Worm (Caenorhabditis elegans) whole organism, early embryonic: ENCODE data around the gene hlh-29.

Experiments used
- B0310.2 ChIP-seq: sonication (generic microtip); optimal IDR thresholded peaks from 2 replicates; lab custom pipeline; 2016; ENCODE audit warnings: mild to moderate bottlenecking, missing genetic modification characterization, missing compliant biosample characterization
- F13C5.2 ChIP-seq: sonication (generic microtip); optimal IDR thresholded peaks from 2 replicates; lab custom pipeline; 2017; ENCODE audit warnings: mild to moderate bottlenecking, missing genetic modification characterization, inconsistent platforms, missing compliant biosample characterization
- aly-1 ChIP-seq: sonication (generic microtip); optimal IDR thresholded peaks from 2 replicates; lab custom pipeline; 2016; ENCODE audit warnings: missing genetic modification characterization, missing compliant biosample characterization
- ama-1 ChIP-seq: fragments of 150-350 bp; optimal IDR thresholded peaks from 2 replicates; lab custom pipeline; 2014
- ceh-13 ChIP-seq: fragments of 200-800 bp; sonication (Bioruptor generic); optimal IDR thresholded peaks from 2 replicates; lab custom pipeline; 2018; ENCODE audit warnings: mild to moderate bottlenecking, missing genetic modification characterization, missing compliant biosample characterization
- ceh-36 ChIP-seq: sonication (generic microtip); optimal IDR thresholded peaks from 2 replicates; lab custom pipeline; 2016; ENCODE audit warnings: missing genetic modification characterization, inconsistent platforms, missing compliant biosample characterization
- ets-7 ChIP-seq: sonication (generic microtip); optimal IDR thresholded peaks from 2 replicates; lab custom pipeline; 2016; ENCODE audit warnings: missing genotype, missing genetic modification characterization, missing compliant biosample characterization
- flt-1 ChIP-seq: fragments of 200-800 bp; sonication (Bioruptor generic); IDR thresholded peaks from 2 replicates; pipeline ENCODE4 v1.3.6; 2022; ENCODE audit warnings: missing genetic modification characterization, missing compliant biosample characterization
- hmbx-1 ChIP-seq: sonication (generic microtip); optimal IDR thresholded peaks from 2 replicates; lab custom pipeline; 2016; ENCODE audit warnings: mild to moderate bottlenecking, missing genetic modification characterization, missing compliant biosample characterization
- hmg-4 ChIP-seq: fragments of 200-800 bp; sonication (Bioruptor generic); optimal IDR thresholded peaks from 2 replicates; lab custom pipeline; 2018; ENCODE audit warnings: mild to moderate bottlenecking, missing genetic modification characterization, missing compliant biosample characterization
- hnd-1 ChIP-seq: sonication (generic microtip); optimal IDR thresholded peaks from 2 replicates; lab custom pipeline; 2016; ENCODE audit warnings: missing genetic modification characterization, missing compliant biosample characterization
- pes-1 ChIP-seq: fragments of 200-800 bp; sonication (Bioruptor generic); IDR thresholded peaks from 2 replicates; pipeline ENCODE4 v1.3.6; 2022; ENCODE audit warnings: missing genetic modification reagents, missing genetic modification characterization, missing compliant biosample characterization
- scrt-1 ChIP-seq: fragments of 200-800 bp; sonication (Bioruptor generic); IDR thresholded peaks from 2 replicates; pipeline ENCODE4 v1.3.6; 2022; ENCODE audit warnings: missing genetic modification characterization, missing compliant biosample characterization
- sea-1 ChIP-seq: fragments of 200-800 bp; sonication (Bioruptor generic); conservative IDR thresholded peaks from 2 replicates; pipeline ENCODE4 v1.3.6; 2022; ENCODE audit warnings: missing genetic modification characterization, missing compliant biosample characterization
- tbx-11 ChIP-seq: fragments of 200-800 bp; sonication (Bioruptor generic); IDR thresholded peaks from 2 replicates; pipeline ENCODE4 v1.3.6; 2022; ENCODE audit warnings: missing genetic modification characterization, missing compliant biosample characterization
- tbx-37 ChIP-seq: fragments of 200-800 bp; sonication (Bioruptor generic); conservative IDR thresholded peaks from 2 replicates; pipeline ENCODE4 v1.3.6; 2022; ENCODE audit warnings: missing genetic modification reagents, missing genetic modification characterization, missing compliant biosample characterization
- tra-4 ChIP-seq: sonication (generic microtip); optimal IDR thresholded peaks from 2 replicates; lab custom pipeline; 2017; ENCODE audit warnings: missing genetic modification characterization, missing compliant biosample characterization

The hlh-29 gene

DNA sequence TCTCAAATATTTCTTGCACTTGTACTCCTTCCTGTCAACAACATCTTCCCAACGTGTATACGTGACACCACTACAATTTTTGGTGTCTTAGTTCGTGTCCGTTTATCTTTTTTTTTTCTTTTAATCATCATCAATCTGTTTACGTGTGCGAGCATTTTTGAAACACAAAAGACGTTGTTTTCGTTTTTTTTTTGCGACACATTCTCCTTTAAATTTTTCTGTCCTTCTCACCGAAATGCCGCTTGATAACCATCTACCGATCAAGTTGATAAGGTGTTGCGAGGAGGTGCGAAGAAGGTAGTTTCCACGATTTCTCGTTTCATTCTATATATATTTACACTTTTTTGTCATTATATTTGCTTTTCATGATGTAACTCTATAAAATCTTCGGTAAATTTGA is 37.9 kb downstream of the hlh-29 start:
- TF ChIP-seq flt-1, result no peak
- TF ChIP-seq F13C5.2 (tag; lab: Kevin White, UChicago), result no peak
- no peak for TF ChIP-seq ama-1 (lab: Kevin White, UChicago)
- no peak for TF ChIP-seq aly-1 (tag; lab: Kevin White, UChicago)
- no peak for TF ChIP-seq scrt-1 (GFP tag; lab: Robert Waterston, UW)
- TF ChIP-seq tra-4 (tag; lab: Kevin White, UChicago), result no peak
- TF ChIP-seq ceh-36 (tag; lab: Kevin White, UChicago), result no peak
- TF ChIP-seq ceh-13 (GFP tag; lab: Kevin White, UChicago), result no peak
- no peak for TF ChIP-seq pes-1 (GFP tag; lab: Robert Waterston, UW)
- TF ChIP-seq hmg-4 (GFP tag; lab: Kevin White, UChicago), result no peak
- TF ChIP-seq hnd-1 (tag; lab: Kevin White, UChicago), result no peak
- no peak for TF ChIP-seq tbx-37
- TF ChIP-seq tbx-11 (GFP tag; lab: Robert Waterston, UW), result no peak
- TF ChIP-seq hmbx-1 (tag; lab: Kevin White, UChicago), result no peak
- no peak for TF ChIP-seq ets-7 (tag; lab: Kevin White, UChicago)
- no peak for TF ChIP-seq sea-1 (GFP tag; lab: Robert Waterston, UW)
- TF ChIP-seq B0310.2 (tag; lab: Kevin White, UChicago), result no peak

ce11 chrX:17509048-17509776 is 39.2 kb downstream of the hlh-29 start:
- TF ChIP-seq flt-1, result no peak
- no peak for TF ChIP-seq tbx-11 (GFP tag; lab: Robert Waterston, UW)
- no peak for TF ChIP-seq tbx-37
- no peak for TF ChIP-seq hmbx-1 (tag; lab: Kevin White, UChicago)
- TF ChIP-seq aly-1 (tag; lab: Kevin White, UChicago), result no peak
- TF ChIP-seq tra-4 (tag; lab: Kevin White, UChicago), result no peak
- no peak for TF ChIP-seq B0310.2 (tag; lab: Kevin White, UChicago)
- TF ChIP-seq ceh-13 (GFP tag; lab: Kevin White, UChicago), result no peak
- no peak for TF ChIP-seq F13C5.2 (tag; lab: Kevin White, UChicago)
- TF ChIP-seq ets-7 (tag; lab: Kevin White, UChicago), result no peak

DNA sequence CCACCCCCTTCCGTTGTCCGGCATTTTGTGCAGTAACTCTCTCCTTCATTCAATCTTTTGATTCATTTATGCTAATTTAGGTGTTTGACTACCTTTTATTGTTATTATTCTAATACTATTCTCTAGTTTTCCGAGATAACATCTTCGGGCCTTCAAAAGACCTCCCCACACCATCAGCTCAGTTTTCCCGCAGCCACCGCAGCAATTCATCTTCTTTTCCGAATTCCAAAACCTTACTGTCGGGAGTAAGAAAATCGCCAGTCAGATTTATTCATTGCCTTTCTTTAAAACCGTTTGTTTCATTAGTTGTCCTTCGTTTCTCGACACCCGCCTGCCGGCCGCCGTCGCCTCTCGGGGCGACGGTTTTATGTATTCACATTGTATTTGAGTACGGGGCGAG is 40.3 kb downstream of the hlh-29 start:
- no peak for TF ChIP-seq pes-1 (GFP tag; lab: Robert Waterston, UW)

ce11 chrX:17505547-17506181 is 42.8 kb downstream of the hlh-29 start:
- no peak for TF ChIP-seq ceh-36 (tag; lab: Kevin White, UChicago)
- no peak for TF ChIP-seq tbx-37
- TF ChIP-seq B0310.2 (tag; lab: Kevin White, UChicago), result no peak
- no peak for TF ChIP-seq tbx-11 (GFP tag; lab: Robert Waterston, UW)
- no peak for TF ChIP-seq flt-1

DNA sequence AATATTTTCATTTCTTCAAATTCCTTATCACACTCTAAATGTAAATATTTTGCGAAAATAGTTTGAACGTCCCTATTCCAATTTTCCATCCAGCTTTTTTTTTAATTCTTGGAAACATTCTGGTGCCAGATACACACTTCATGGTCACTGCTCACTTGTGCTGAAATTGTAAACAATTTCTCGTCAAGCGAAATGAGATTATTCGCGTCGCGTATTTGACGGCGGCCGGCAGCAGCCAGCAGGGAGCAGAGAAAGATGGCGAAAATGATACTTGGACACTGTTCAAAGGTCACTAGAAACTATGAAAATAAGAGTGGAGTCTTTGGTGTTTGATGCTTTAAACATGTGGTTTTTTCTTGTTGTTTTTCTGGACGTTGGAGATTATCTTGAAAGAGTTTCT is 44.0 kb downstream of the hlh-29 start:
- TF ChIP-seq B0310.2 (tag; lab: Kevin White, UChicago), result no peak
- no peak for TF ChIP-seq tra-4 (tag; lab: Kevin White, UChicago)
- TF ChIP-seq ama-1 (lab: Kevin White, UChicago), result no peak
- TF ChIP-seq tbx-37, result no peak
- TF ChIP-seq hmbx-1 (tag; lab: Kevin White, UChicago), result no peak
- no peak for TF ChIP-seq tbx-11 (GFP tag; lab: Robert Waterston, UW)

DNA sequence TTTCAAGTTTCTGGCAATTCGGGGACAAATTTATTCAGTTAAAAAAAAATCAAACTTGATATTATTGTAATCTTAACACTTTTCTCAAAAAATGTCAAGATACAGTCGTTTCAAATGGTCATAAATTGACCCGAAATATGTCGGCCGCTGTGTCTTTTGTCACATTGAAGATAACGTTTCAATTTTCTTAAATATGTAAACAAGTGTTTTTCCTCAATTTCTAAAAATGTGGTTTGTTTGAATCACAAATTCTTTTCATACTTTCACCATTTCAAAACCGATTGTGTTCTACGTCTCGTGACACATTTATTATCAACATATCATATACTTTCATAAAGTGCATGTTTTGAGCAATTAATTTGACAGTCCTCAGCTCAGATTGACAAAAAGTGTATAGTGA is 46.2 kb downstream of the hlh-29 start:
- no peak for TF ChIP-seq flt-1
- no peak for TF ChIP-seq B0310.2 (tag; lab: Kevin White, UChicago)
- no peak for TF ChIP-seq ets-7 (tag; lab: Kevin White, UChicago)
- TF ChIP-seq tbx-37, result no peak
- no peak for TF ChIP-seq tbx-11 (GFP tag; lab: Robert Waterston, UW)
